Fruit fly (Drosophila melanogaster) whole organism, pupa: ENCODE results near the gene Cyp313b1.

Source experiments
- CG10348 ChIP-seq: fragments of 200-800 bp; sonication (Bioruptor generic); IDR thresholded peaks from 2 replicates; pipeline ENCODE4 v1.3.6; 2022; ENCODE audit warnings: missing biosample characterization, missing genetic modification characterization
- CG12605 ChIP-seq: fragments of 200-800 bp; sonication (Bioruptor generic); IDR thresholded peaks from 2 replicates; pipeline ENCODE4 v1.3.6; 2022; ENCODE audit warnings: missing biosample characterization, missing genetic modification characterization
- CG13204 ChIP-seq: fragments of 200-800 bp; sonication (Bioruptor generic); optimal IDR thresholded peaks from 2 replicates; lab custom pipeline; 2018; ENCODE audit warnings: missing biosample characterization, mild to moderate bottlenecking, missing genetic modification characterization, moderate library complexity
- CG14655 ChIP-seq: fragments of 200-800 bp; sonication (Bioruptor generic); optimal IDR thresholded peaks from 3 replicates; lab custom pipeline; 2017; ENCODE audit warnings: mild to moderate bottlenecking, missing biosample characterization, missing genetic modification reagents, missing genetic modification characterization
- CG15710 ChIP-seq: fragments of 200-800 bp; sonication (Bioruptor generic); optimal IDR thresholded peaks from 2 replicates; lab custom pipeline; 2018; ENCODE audit warnings: missing biosample characterization, mild to moderate bottlenecking, missing genetic modification characterization, moderate library complexity
- CG17806 ChIP-seq: fragments of 200-800 bp; sonication (Bioruptor generic); optimal IDR thresholded peaks from 2 replicates; lab custom pipeline; 2018; ENCODE audit warnings: missing biosample characterization, mild to moderate bottlenecking, missing genetic modification characterization, moderate library complexity
- CG32121 ChIP-seq: fragments of 200-800 bp; sonication (Bioruptor generic); IDR thresholded peaks from 2 replicates; pipeline ENCODE4 v1.3.6; 2022; ENCODE audit warnings: missing biosample characterization, missing genetic modification characterization
- CG34367 ChIP-seq: fragments of 200-800 bp; sonication (Bioruptor generic); optimal IDR thresholded peaks from 2 replicates; lab custom pipeline; 2018; ENCODE audit warnings: missing biosample characterization, mild to moderate bottlenecking, missing genetic modification characterization
- CG4496 ChIP-seq: fragments of 200-800 bp; sonication (Bioruptor generic); IDR thresholded peaks from 3 replicates; pipeline ENCODE4 v1.3.6; 2022; ENCODE audit warnings: missing biosample characterization, missing genetic modification characterization
- CG8159 ChIP-seq: fragments of 200-800 bp; sonication (Bioruptor generic); optimal IDR thresholded peaks from 3 replicates; lab custom pipeline; 2018; ENCODE audit warnings: missing biosample characterization, mild to moderate bottlenecking, missing genetic modification characterization, moderate library complexity
- CG8301 ChIP-seq: fragments of 200-800 bp; sonication (Bioruptor generic); optimal IDR thresholded peaks from 2 replicates; lab custom pipeline; 2018; ENCODE audit warnings: missing biosample characterization, mild to moderate bottlenecking, missing genetic modification characterization
- CG9948 ChIP-seq: fragments of 200-800 bp; sonication (Bioruptor generic); optimal IDR thresholded peaks from 2 replicates; lab custom pipeline; 2018; ENCODE audit warnings: missing biosample characterization, mild to moderate bottlenecking, missing genetic modification characterization, moderate library complexity
- D1 ChIP-seq: fragments of 200-800 bp; sonication (Bioruptor generic); optimal IDR thresholded peaks from 2 replicates; lab custom pipeline; 2018; ENCODE audit warnings: missing biosample characterization, mild to moderate bottlenecking, missing genetic modification characterization, moderate library complexity
- EcR ChIP-seq: fragments of 200-800 bp; sonication (Bioruptor generic); optimal IDR thresholded peaks from 3 replicates; lab custom pipeline; 2019; ENCODE audit warnings: missing biosample characterization, missing genetic modification characterization, mild to moderate bottlenecking, moderate library complexity, missing genetic modification reagents
- Ets98B ChIP-seq: fragments of 200-800 bp; sonication (Bioruptor generic); IDR thresholded peaks from 2 replicates; pipeline ENCODE4 v1.3.6; 2022; ENCODE audit warnings: missing biosample characterization, missing genetic modification characterization
- Pif1A ChIP-seq: fragments of 200-800 bp; sonication (Bioruptor generic); optimal IDR thresholded peaks from 3 replicates; lab custom pipeline; 2016; ENCODE audit warnings: missing biosample characterization, missing genetic modification characterization
- Pif1B ChIP-seq: fragments of 200-800 bp; sonication (Bioruptor generic); optimal IDR thresholded peaks from 3 replicates; lab custom pipeline; 2016; ENCODE audit warnings: missing biosample characterization, missing genetic modification characterization
- Snoo ChIP-seq: fragments of 200-800 bp; sonication (Bioruptor generic); optimal IDR thresholded peaks from 3 replicates; lab custom pipeline; 2017; ENCODE audit warnings: missing biosample characterization, mild to moderate bottlenecking, missing genetic modification characterization, inconsistent platforms
- fd96Ca ChIP-seq: fragments of 200-800 bp; sonication (Bioruptor generic); IDR thresholded peaks from 3 replicates; pipeline ENCODE4 v1.3.6; 2022; ENCODE audit warnings: missing biosample characterization, missing genetic modification characterization
- gl ChIP-seq: fragments of 200-800 bp; sonication (Bioruptor generic); optimal IDR thresholded peaks from 2 replicates; lab custom pipeline; 2018; ENCODE audit warnings: missing biosample characterization, mild to moderate bottlenecking, missing genetic modification characterization
- rn ChIP-seq: fragments of 200-800 bp; sonication (Bioruptor generic); IDR thresholded peaks from 2 replicates; pipeline ENCODE4 v1.3.6; 2022; ENCODE audit warnings: missing biosample characterization, missing genetic modification characterization

Gene Cyp313b1

DNA sequence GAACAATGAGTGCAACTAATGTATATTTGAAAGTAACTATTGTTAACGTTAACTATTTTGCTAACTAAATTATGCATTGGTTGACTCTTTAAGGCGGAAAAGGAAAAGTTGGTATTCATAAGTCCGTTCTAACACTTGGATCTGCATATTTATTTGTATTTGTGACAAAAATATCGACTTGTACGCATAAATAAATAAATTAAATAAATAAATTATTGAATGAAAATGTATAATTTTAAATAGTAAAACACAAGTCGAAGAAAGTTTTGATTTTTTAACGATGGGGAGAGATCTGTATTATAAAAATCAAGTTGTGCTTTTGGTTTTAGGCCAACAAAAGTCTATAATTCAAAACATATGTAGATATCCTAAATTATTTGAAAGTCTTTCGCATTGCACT, 22.1 kb upstream of the Cyp313b1 start, which contains the start of gene CG8036:
Gene CG8036 (plus strand): TSS at position 301 of the 400 bp plus-strand sequence.
- TF ChIP-seq Snoo (tag; lab: Kevin White, UChicago) (no peak), EcR (GFP tag; lab: Kevin White, UChicago) (no peak), CG8301 (tag; lab: Kevin White, UChicago) (no peak), fd96Ca (no peak)

DNA sequence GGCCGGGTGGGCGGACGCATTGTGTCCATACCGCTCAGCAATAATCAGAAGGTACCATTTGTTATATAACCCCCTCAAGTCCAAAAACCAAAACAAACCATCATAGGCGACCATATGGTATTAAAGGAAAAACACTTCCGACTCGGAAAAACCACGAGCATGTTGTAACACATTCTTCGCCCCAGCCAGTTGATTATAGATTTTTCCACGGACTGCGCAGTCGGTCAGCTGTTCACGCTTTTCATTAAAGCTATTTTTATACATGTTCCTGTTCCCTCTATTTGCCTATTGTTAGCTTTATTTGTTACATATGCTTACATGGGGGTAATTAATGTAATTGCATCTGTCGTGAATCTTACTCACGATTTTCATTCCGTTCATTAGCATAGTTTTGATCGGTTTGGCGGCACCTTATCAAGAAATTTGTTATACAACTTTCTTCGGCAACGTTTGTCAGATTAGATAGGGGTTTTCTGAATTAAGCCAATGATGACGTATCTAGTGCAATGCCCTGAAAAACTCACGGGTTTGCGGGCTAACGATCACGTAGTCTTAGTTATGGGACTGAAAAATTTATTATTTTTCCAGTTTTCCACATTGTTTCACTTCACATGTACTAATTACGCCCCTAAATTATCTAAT, 19.4 kb upstream of the Cyp313b1 start:
- TF ChIP-seq Pif1B (GFP tag; lab: Kevin White, UChicago) (no peak), rn (GFP tag; lab: Robert Waterston, UW) (no peak), Pif1A (no peak), CG17806 (no peak), gl (tag; lab: Kevin White, UChicago) (no peak), CG14655 (GFP tag; lab: Kevin White, UChicago) (no peak), CG9948 (no peak), D1 (tag; lab: Kevin White, UChicago) (no peak), CG32121 (no peak)
- TF ChIP-seq, all 21 proteins: peak for 0

DNA sequence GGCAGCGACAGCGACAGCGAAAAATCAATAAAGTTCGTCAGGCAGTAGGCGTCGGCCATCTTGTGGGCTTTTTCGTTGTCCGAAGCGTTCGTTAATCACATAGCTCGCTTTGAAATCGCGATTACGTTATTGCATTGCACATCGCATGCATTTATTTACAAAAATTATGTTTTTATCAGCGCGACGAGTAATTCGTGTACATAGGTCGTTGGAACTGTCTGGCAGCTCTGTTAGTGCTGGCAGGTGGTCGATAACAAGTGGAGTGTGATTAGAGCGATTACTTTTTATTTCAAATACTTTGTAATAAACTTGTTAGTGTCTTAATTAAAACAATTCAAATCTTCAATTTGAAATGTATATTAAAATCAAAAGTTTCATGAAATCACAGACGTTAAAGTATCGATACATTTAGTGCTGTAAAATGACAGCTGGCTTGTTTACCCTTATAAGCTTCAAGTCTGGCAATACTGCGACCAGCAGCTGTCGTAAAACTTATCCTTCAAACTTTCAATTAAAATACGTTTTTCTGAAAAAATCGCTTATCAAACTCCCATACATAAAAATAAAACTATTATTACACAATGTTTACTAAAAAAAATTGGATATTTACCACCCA, 18.3 kb upstream of the Cyp313b1 start, which contains the start of gene CG8032:
Gene CG8032 (plus strand): TSS at position 448 of the 616 bp plus-strand sequence.
- TF ChIP-seq CG32121 = no peak
- peak; percentile 27 for TF ChIP-seq CG15710 (tag; lab: Kevin White, UChicago)
- TF ChIP-seq gl (tag; lab: Kevin White, UChicago) = no peak
- TF ChIP-seq fd96Ca = peak; percentile 34; the same call in 1 of the 3 replicates
- TF ChIP-seq EcR (GFP tag; lab: Kevin White, UChicago) = no peak
- peak; percentile 5 for TF ChIP-seq CG14655 (GFP tag; lab: Kevin White, UChicago)

DNA sequence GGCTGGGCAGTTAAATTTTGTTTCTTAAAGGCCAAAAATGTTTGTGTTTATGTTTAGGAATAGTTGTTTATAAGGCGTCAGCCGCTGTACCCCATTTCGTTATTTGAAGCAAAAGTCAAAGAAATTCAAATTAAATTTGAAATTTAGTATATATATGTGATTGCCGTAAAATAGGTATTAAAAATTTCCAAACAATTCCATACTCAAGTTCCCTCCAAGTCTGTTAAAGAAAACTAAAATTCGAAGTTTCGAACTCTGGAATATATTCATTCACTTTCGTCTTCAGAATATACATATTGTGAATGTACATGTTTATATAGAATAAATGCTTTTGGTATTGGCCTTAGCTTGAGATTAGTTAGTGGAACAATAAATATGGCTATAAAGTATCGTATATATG, 15.2 kb upstream of the Cyp313b1 start, which contains the start of gene bel:
Gene bel (minus strand): TSS at position 101 of the 400 bp plus-strand sequence.
- TF ChIP-seq CG12605 (GFP tag; lab: Robert Waterston, UW) (no peak), CG17806 (no peak), CG9948 (no peak), CG10348 (GFP tag; lab: Robert Waterston, UW) (no peak), CG13204 (GFP tag; lab: Kevin White, UChicago) (no peak), fd96Ca (no peak), CG4496 (GFP tag; lab: Robert Waterston, UW) (no peak)

DNA sequence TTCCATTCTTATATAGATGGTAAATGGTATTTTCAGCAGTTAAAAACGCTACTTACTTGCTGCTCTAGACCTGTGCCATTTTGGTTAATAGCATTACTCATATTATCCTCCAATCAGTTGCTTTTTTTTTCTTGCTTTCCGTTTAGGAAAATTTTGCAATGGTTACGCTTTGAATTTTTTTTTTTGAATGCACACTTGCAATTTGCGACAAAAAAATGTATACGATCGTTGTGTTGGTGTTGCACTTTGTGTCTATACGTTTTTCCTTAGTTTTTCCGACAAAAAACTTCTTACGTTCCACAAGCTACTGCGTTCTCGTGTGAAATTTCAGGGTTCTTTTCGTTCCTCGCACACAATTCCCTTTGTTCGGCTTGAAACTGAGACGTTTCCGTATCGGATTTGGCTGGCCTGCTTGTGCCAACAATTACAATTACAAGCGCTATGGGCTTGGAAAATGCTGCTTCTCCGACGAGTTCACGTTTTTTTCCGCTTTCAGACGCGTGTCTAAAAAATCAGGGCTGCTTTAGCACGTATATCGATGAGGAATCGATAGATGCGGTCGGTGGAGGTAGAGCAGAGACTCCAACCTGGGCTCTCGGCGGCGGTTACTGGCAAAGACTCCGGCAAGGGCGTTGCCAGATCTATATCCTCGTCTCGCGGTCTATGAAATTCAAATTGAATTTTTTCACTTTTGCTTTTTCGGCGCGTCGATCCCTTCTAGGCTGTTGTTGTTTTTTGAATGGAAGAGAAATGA, 14.6 kb upstream of the Cyp313b1 start:
- TF ChIP-seq Ets98B (GFP tag; lab: Robert Waterston, UW) (peak; percentile 32), D1 (tag; lab: Kevin White, UChicago) (no peak), CG32121 (peak; percentile 8; the same call in 1 of the 2 replicates), CG34367 (tag; lab: Kevin White, UChicago) (peak; percentile 4), CG4496 (GFP tag; lab: Robert Waterston, UW) (peak; percentile 66; the same call in 2 of the 3 replicates), CG8301 (tag; lab: Kevin White, UChicago) (no peak)

DNA sequence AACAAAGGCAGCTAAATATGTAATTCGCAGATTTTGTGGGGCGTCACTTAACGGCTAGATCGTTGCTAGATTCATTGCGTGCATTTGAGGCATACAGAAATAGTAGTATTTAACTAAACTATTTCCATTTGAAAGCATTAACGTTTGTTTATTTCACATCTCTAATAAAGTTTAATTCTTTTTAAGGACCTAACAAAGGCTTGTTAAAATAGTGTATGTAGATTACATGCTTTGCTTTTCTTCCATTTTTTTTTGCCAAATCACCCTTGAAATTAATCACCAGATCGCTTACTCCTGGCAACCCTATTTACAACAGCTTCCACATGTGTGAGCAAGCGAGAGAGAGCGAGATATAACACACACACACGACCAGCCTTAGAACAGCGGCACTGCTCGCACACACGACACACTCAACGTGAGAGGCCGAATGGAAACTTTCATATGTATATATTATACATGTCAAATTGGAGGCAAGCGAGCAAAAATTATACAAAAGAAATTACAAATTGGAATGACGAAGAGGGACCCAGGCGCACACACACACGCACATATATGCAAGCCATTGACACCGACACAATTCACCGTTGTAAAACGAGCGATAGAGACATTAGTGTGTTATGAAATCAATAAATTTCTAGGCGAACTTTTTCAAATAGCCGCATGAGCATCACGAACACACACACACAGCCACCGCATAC, 13.9 kb upstream of the Cyp313b1 start:
- TF ChIP-seq CG34367 (tag; lab: Kevin White, UChicago) (peak; percentile 16), Snoo (tag; lab: Kevin White, UChicago) (peak; percentile 49), CG10348 (GFP tag; lab: Robert Waterston, UW) (no peak), D1 (tag; lab: Kevin White, UChicago) (no peak), CG9948 (peak; percentile 30), CG17806 (peak; percentile 40), CG8159 (tag; lab: Kevin White, UChicago) (peak; percentile 65), CG8301 (tag; lab: Kevin White, UChicago) (peak; percentile 54), CG14655 (GFP tag; lab: Kevin White, UChicago) (peak; percentile 69), EcR (GFP tag; lab: Kevin White, UChicago) (peak; percentile 59), Pif1A (peak; percentile 53), fd96Ca (no peak), Ets98B (GFP tag; lab: Robert Waterston, UW) (peak; percentile 77), Pif1B (GFP tag; lab: Kevin White, UChicago) (peak; percentile 48), CG13204 (GFP tag; lab: Kevin White, UChicago) (no peak), CG12605 (GFP tag; lab: Robert Waterston, UW) (no peak; the same call in 1 of the 2 replicates), rn (GFP tag; lab: Robert Waterston, UW) (peak; percentile 34; the same call in 1 of the 2 replicates), CG32121 (peak; percentile 75), CG15710 (tag; lab: Kevin White, UChicago) (peak; percentile 50), CG4496 (GFP tag; lab: Robert Waterston, UW) (peak; percentile 81), gl (tag; lab: Kevin White, UChicago) (peak; percentile 36)
